Fruit fly (Drosophila melanogaster): ENCODE data around the gene CG14095.
"Not testable (repeated sequence)": the region's sequence is repeated elsewhere in the genome, so short reads cannot be mapped to it uniquely, and the experiment has no call there.

CG14095 gene

DNA sequence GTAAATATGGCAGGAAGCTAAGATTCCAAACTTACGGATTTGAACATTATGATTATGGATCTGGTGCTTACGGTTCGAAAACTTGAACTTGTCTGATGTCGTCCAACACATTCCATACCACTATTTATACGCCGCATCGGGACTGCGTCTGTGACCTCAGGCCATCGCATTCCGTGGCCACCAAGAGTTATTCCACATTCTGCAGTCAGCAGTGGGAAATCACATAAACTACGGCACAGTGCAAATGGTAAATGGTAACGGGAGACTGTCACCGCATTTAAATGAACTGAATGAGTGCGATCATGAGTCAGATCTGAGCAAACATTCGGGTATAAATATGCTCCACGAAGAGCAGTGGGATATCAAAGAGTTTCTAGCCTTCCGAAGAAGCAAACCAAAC, 10.9 kb upstream of the CG14095 start, which contains the start of the genes CG18294 and CG32213:
TSS of gene CG18294 (minus strand) at position 101 of the 400 bp plus-strand sequence.
TSS of gene CG32213 (plus strand) at position 362 of the 400 bp plus-strand sequence.
- not testable (repeated sequence) for TF ChIP-seq EcR (GFP tag; optimal IDR thresholded peaks at IDR 0.05); CG14655 (GFP tag; optimal IDR thresholded peaks at IDR 0.05); Snoo (tag; optimal IDR thresholded peaks at IDR 0.05)

DNA sequence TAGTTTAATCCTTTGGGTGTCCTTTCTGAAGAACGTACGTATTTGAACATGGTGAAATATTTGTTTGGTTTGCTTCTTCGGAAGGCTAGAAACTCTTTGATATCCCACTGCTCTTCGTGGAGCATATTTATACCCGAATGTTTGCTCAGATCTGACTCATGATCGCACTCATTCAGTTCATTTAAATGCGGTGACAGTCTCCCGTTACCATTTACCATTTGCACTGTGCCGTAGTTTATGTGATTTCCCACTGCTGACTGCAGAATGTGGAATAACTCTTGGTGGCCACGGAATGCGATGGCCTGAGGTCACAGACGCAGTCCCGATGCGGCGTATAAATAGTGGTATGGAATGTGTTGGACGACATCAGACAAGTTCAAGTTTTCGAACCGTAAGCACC, 7.6 kb upstream of the CG14095 start, which contains the start of the genes 825-Oak and CG12519:
TSS of gene 825-Oak (minus strand) at position 101 of the 400 bp plus-strand sequence.
TSS of gene CG12519 (plus strand) at position 364 of the 400 bp plus-strand sequence.
- not testable (repeated sequence) for TF ChIP-seq CG8159 (tag; optimal IDR thresholded peaks at IDR 0.05); CG34367 (tag; optimal IDR thresholded peaks at IDR 0.05); Ets98B (GFP tag; IDR thresholded peaks at IDR 0.05)

DNA sequence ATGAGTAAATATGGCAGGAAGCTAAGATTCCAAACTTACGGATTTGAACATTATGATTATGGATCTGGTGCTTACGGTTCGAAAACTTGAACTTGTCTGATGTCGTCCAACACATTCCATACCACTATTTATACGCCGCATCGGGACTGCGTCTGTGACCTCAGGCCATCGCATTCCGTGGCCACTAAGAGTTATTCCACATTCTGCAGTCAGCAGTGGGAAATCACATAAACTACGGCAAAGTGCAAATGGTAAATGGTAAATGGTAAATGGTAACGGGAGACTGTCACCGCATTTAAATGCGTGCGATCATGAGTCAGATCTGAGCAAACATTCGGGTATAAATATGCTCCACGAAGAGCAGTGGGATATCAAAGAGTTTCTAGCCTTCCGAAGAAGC, 2.4 kb upstream of the CG14095 start, which contains the start of the genes CG14096 and CG32214:
TSS of gene CG14096 (minus strand) at position 101 of the 400 bp plus-strand sequence.
TSS of gene CG32214 (plus strand) at position 368 of the 400 bp plus-strand sequence.
- not testable (repeated sequence) for TF ChIP-seq CG12605, Ets98B, CG32121 (GFP tag; IDR thresholded peaks at IDR 0.05)

DNA sequence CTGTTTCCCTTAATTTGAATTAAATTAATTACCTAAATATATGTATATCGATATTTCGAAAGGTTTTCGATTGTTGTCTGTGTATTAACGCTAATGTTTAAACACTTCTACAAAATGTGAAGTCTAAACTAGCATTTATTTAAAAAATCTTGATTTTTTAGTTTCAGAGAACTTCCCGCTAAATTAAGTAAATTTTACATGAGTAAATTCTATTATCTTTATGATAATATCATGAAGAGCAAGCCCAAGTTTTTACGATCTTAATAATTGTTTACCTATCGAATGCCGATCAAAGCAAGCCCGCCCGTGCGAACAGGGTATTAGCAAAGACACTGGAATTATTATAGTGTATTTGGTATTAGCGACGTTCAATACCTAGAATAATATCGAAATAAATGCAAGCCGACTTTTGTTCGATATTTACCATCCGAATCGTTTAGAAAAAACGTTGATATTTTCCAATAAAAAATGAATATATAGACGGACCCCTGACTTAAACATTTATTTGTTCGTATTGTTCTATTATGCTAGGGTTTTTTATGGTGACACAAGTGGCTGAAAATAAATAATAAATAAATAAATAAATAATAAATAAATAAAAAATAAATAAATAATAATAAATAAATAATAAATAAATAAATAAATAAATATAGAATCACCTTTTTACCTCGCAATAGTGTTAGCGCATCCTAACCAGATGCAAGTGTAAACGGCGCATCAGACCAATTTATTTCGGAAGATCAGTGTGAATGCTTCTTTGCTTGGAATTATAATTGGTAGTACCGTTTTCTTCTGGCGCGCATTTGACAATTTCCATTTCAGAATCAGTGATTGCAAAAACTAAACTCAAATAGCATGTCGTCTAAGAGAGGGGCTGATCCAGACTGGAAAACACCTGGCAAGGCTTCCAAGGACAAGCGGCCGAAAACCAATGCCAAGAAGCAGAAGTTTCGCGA, 17.9 kb downstream of the CG14095 start, which contains the start of the genes CG33062 and Chd3:
TSS of gene CG33062 (minus strand) at position 51 of the 956 bp plus-strand sequence.
TSS of gene Chd3 (plus strand) at position 780 of the 956 bp plus-strand sequence.
- TF ChIP-seq CG8159 (tag; optimal IDR thresholded peaks at IDR 0.05) (peak; percentile 29), CG13204 (GFP tag; optimal IDR thresholded peaks at IDR 0.05) (no peak), CG14655 (GFP tag; optimal IDR thresholded peaks at IDR 0.05) (peak; percentile 40)

DNA sequence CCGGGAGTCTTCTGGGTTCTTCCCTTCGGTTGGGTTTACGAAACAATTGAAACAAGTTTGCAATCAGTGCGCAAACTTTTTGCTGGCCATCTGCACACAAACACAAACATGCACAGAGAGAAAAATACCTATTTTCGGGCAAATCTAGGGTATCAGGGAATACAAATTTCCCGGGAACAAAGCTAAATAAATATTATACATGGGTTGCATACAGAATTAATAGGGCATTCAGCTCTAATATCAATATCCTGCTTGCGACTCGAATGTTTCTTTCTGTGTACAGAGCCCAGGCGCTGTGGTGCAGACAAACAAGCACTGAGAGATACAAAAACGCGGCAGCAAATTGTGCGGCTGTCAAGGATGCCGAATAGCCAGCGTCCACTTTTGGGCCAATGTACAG, 20.5 kb downstream of the CG14095 start:
- TF ChIP-seq CG13204 (GFP tag; optimal IDR thresholded peaks at IDR 0.05) (no peak), rn (GFP tag; IDR thresholded peaks at IDR 0.05) (no peak), Snoo (tag; optimal IDR thresholded peaks at IDR 0.05) (no peak), Pif1A (GFP tag; optimal IDR thresholded peaks at IDR 0.05) (no peak), CG34367 (tag; optimal IDR thresholded peaks at IDR 0.05) (peak; percentile 0), CG32121 (GFP tag; IDR thresholded peaks at IDR 0.05) (no peak), fd96Ca (GFP tag; IDR thresholded peaks at IDR 0.05) (no peak), Ets98B (GFP tag; IDR thresholded peaks at IDR 0.05) (no peak), CG14655 (GFP tag; optimal IDR thresholded peaks at IDR 0.05) (no peak), CG8301 (tag; optimal IDR thresholded peaks at IDR 0.05) (no peak), CG4496 (GFP tag; IDR thresholded peaks at IDR 0.05) (0 out of 3 replicates have a peak, but pooled peaks have one; percentile 29), gl (tag; optimal IDR thresholded peaks at IDR 0.05) (no peak), CG15710 (tag; optimal IDR thresholded peaks at IDR 0.05) (peak; percentile 22), CG10348 (GFP tag; IDR thresholded peaks at IDR 0.05) (no peak), CG12605 (GFP tag; IDR thresholded peaks at IDR 0.05) (no peak), CG17806 (tag; optimal IDR thresholded peaks at IDR 0.05) (peak; percentile 32), CG9948 (tag; optimal IDR thresholded peaks at IDR 0.05) (peak; percentile 25), CG8159 (tag; optimal IDR thresholded peaks at IDR 0.05) (peak; percentile 26), D1 (tag; optimal IDR thresholded peaks at IDR 0.05) (no peak), EcR (GFP tag; optimal IDR thresholded peaks at IDR 0.05) (no peak), Pif1B (GFP tag; optimal IDR thresholded peaks at IDR 0.05) (no peak)

DNA sequence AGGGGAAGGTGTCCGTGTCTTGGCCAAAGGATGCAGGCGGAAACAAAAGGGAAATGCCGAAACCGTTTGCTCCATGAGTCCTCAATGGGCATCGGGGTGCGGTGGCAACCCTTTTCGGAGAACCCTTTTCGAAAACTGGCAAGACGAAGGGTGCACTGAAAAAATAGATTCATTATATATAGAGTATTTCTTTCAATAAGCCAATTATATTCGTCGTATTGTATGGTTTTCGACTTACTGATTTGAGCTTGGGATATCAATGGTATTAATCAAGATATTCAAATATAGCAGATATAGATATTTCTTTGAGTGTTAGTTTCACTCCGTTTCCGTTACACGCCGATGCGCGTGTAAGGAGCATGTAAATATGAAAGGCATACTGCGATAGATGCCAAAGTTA, 22.3 kb downstream of the CG14095 start:
- TF ChIP-seq CG8301 (tag; optimal IDR thresholded peaks at IDR 0.05) (no peak), Snoo (tag; optimal IDR thresholded peaks at IDR 0.05) (no peak), CG9948 (tag; optimal IDR thresholded peaks at IDR 0.05) (peak; percentile 25), CG34367 (tag; optimal IDR thresholded peaks at IDR 0.05) (no peak), CG13204 (GFP tag; optimal IDR thresholded peaks at IDR 0.05) (no peak), CG10348 (GFP tag; IDR thresholded peaks at IDR 0.05) (no peak), rn (GFP tag; IDR thresholded peaks at IDR 0.05) (no peak), Pif1B (GFP tag; optimal IDR thresholded peaks at IDR 0.05) (no peak), CG12605 (GFP tag; IDR thresholded peaks at IDR 0.05) (no peak), CG14655 (GFP tag; optimal IDR thresholded peaks at IDR 0.05) (no peak), fd96Ca (GFP tag; IDR thresholded peaks at IDR 0.05) (no peak), Pif1A (GFP tag; optimal IDR thresholded peaks at IDR 0.05) (no peak), gl (tag; optimal IDR thresholded peaks at IDR 0.05) (no peak), Ets98B (GFP tag; IDR thresholded peaks at IDR 0.05) (no peak), CG8159 (tag; optimal IDR thresholded peaks at IDR 0.05) (peak; percentile 54), CG17806 (tag; optimal IDR thresholded peaks at IDR 0.05) (no peak), CG4496 (GFP tag; IDR thresholded peaks at IDR 0.05) (peak; percentile 20; the same call in 1 of the 3 replicates), EcR (GFP tag; optimal IDR thresholded peaks at IDR 0.05) (no peak), CG32121 (GFP tag; IDR thresholded peaks at IDR 0.05) (no peak), D1 (tag; optimal IDR thresholded peaks at IDR 0.05) (no peak), CG15710 (tag; optimal IDR thresholded peaks at IDR 0.05) (peak; percentile 36)
